Fruit fly (Drosophila melanogaster): ENCODE results near the gene CG14402.

The CG14402 gene

DNA sequence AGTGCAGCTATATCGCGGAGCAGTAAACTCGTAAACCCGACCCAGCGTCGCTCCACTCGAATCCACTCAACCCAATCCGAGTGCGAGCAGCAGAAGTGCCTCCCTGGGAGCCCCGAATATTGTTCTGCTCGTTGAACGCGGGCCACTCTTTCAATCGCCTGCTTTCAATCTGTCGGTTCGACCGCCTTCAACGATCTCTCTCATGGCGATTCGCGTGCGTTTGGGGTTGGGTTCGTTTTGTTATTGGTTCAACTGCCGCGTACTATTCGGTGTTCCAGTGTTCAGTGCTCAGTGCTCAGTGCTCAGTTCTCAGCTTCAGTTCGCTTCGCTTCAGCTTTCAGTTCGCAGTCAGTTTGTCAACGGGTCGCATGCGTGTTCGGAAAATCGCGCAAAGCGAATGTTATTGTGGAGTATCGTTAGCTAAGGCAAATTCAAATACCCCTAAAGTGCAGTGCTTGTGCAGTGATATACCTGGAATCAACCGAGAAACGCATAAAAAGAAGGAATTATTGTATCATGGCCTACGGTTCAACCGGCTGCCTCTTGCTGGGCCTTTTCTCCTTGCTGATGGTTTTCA is 8.6 kb upstream of the CG14402 start, which contains the start of gene CG31676:
TSS of gene CG31676 (plus strand) at position 289 of the 577 bp plus-strand sequence.
- TF ChIP-seq D1 (tag; optimal IDR thresholded peaks at IDR 0.05) (no peak), rn (GFP tag; IDR thresholded peaks at IDR 0.05) (no peak), CG4496 (GFP tag; IDR thresholded peaks at IDR 0.05) (no peak; the same call in 2 of the 3 replicates), CG8301 (tag; optimal IDR thresholded peaks at IDR 0.05) (no peak), CG17806 (tag; optimal IDR thresholded peaks at IDR 0.05) (no peak), gl (tag; optimal IDR thresholded peaks at IDR 0.05) (no peak), Snoo (tag; optimal IDR thresholded peaks at IDR 0.05) (no peak), CG32121 (GFP tag; IDR thresholded peaks at IDR 0.05) (no peak), CG34367 (tag; optimal IDR thresholded peaks at IDR 0.05) (no peak), CG9948 (tag; optimal IDR thresholded peaks at IDR 0.05) (no peak), Ets98B (GFP tag; IDR thresholded peaks at IDR 0.05) (no peak; the same call in 1 of the 2 replicates), CG12605 (GFP tag; IDR thresholded peaks at IDR 0.05) (no peak), fd96Ca (GFP tag; IDR thresholded peaks at IDR 0.05) (no peak), CG15710 (tag; optimal IDR thresholded peaks at IDR 0.05) (no peak), CG10348 (GFP tag; IDR thresholded peaks at IDR 0.05) (no peak), Pif1B (GFP tag; optimal IDR thresholded peaks at IDR 0.05) (no peak), EcR (GFP tag; optimal IDR thresholded peaks at IDR 0.05) (no peak)

- no peak for TF ChIP-seq CG10348 (GFP tag; IDR thresholded peaks at IDR 0.05)
- peak; percentile 61; the same call in 1 of the 3 replicates for TF ChIP-seq CG4496 (GFP tag; IDR thresholded peaks at IDR 0.05)
- TF ChIP-seq CG32121 (GFP tag; IDR thresholded peaks at IDR 0.05) = peak; percentile 66
- peak; percentile 44 for TF ChIP-seq CG14655 (GFP tag; optimal IDR thresholded peaks at IDR 0.05)
- TF ChIP-seq Ets98B (GFP tag; IDR thresholded peaks at IDR 0.05) = peak; percentile 53; the same call in 1 of the 2 replicates
- no peak for TF ChIP-seq CG17806 (tag; optimal IDR thresholded peaks at IDR 0.05)
- TF ChIP-seq CG12605 (GFP tag; IDR thresholded peaks at IDR 0.05) = no peak
- peak; percentile 49 for TF ChIP-seq CG8301 (tag; optimal IDR thresholded peaks at IDR 0.05)
These were observed 4.7 kb upstream of the CG14402 start for dm6 chr2L:20844381-20844780.

DNA sequence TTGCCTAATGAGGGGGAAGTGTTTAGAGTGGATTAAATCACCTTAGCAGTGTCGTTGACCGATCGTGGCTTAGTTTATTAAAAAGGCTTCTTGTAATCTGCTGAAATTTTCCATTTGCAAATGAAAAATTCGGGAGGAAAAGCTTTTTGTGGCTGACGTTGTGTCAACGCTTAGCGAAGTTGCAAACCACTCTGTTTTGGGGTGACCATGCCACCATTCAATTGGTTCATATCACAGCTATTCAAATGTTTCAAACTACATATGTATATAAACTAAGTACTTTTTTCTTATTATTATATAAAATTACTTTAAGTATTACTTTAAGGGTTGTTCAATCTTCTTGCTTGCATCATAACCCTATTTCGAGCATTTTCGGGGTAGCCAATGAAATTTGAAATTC is 2.5 kb downstream of the CG14402 start:
- TF ChIP-seq D1 (tag; optimal IDR thresholded peaks at IDR 0.05) (peak; percentile 58), CG32121 (GFP tag; IDR thresholded peaks at IDR 0.05) (no peak)

- TF ChIP-seq fd96Ca (GFP tag; IDR thresholded peaks at IDR 0.05) (0 out of 3 replicates have a peak, but pooled peaks have one; percentile 12), CG13204 (GFP tag; optimal IDR thresholded peaks at IDR 0.05) (no peak), CG15710 (tag; optimal IDR thresholded peaks at IDR 0.05) (no peak), CG12605 (GFP tag; IDR thresholded peaks at IDR 0.05) (no peak)
These were observed 3.1 kb downstream of the CG14402 start, which contains the start of gene twit for dm6 chr2L:20852092-20852628. Gene twit, plus strand, starts transcription at chr2L:20852578.

DNA sequence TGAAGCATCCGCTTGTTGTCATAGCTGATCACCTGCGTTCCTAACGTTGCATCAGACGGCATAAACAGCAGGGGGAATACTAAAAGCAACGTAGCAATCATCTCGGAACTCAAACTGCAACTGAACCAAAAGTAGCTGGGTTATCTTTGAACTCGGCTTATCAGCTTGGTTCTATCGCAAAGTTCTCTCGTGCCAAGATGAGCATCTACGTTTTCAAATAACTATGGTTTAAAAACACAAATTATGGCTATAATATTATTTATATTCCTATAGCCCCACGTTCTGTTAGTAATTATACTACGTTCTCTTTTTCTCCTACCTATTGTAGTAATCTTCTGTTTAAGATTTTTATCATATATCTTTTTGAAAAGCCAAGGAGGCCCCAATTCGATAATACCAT is 8.7 kb downstream of the CG14402 start, which contains the start of gene CG14400:
TSS of gene CG14400 (minus strand) at position 101 of the 400 bp plus-strand sequence.
- TF ChIP-seq CG4496 (GFP tag; IDR thresholded peaks at IDR 0.05) = no peak

DNA sequence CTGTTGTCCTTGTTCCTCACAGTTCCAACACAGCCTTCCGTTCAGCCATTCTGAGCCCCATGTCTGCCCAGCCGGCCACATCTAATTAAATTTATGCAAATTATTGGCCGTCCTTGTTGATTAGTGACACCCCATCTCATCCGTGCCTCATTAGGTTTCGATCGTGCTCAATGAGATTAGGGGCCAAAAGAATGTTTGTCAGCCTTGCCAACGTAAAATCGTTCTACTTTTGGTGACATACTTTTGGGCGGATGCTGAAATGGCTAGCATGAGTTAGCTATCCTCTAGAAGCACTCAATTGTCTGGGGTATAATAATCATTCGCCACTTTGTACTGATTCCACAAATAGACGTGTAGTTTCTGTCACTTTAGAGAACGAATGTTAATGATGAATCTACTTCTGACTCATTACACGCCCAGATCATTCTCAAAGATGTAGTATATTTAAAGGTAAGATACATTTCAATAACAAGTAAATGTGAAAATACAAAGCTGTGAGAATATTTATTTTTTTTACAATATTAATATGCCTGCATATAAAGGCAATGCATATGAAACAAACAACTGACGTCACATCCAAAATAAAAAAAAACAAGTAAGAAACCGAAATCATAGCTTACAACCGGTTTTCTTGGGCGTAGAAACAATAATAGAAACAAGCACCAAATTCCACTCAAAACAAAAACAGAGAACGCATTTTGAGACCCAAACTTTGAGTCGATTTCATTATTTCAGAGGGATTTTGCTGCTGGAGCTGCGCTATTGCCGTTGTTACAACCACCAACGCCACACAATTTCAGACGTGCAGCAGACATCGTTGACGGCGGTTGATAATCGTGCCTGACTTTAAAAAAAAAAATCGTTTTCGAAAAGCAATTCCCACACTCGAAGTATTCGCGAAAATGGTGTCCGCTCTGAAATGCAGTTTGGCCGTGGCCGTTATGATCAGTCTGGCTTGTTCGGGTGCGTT is 9.6 kb downstream of the CG14402 start, which contains the start of gene bero:
TSS of gene bero (plus strand) at position 325 of the 970 bp plus-strand sequence.
- no peak for TF ChIP-seq Ets98B (GFP tag; IDR thresholded peaks at IDR 0.05)
- TF ChIP-seq CG9948 (tag; optimal IDR thresholded peaks at IDR 0.05) = no peak
- no peak for TF ChIP-seq Pif1B (GFP tag; optimal IDR thresholded peaks at IDR 0.05)
- no peak for TF ChIP-seq CG32121 (GFP tag; IDR thresholded peaks at IDR 0.05)
- TF ChIP-seq CG34367 (tag; optimal IDR thresholded peaks at IDR 0.05) = no peak
- no peak for TF ChIP-seq fd96Ca (GFP tag; IDR thresholded peaks at IDR 0.05)
- TF ChIP-seq CG4496 (GFP tag; IDR thresholded peaks at IDR 0.05) = no peak
- no peak for TF ChIP-seq rn (GFP tag; IDR thresholded peaks at IDR 0.05)

DNA sequence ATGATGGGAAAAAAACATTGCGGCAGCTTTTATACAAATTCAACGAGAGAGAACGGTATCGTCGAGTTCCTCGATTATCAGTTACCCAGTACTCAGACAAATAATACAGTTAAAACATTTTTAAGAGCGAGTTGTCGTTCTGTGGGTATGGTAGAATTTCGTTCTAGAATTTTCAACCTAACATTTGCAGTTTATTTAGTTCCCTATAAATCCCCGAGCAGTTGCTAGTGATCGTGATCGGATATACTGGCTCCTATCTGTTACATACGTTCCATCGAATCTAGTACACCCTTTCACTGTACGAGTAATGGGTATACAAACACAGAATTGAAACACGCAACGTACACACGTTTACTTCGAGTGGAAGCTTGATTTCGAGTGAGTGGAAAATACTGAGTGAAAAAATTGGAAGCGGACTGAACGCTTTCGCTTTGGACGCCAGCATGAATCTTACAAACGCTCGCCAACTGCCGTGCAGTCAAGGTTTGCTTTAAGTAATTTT is 15.7 kb downstream of the CG14402 start, which contains the start of gene CG9338:
TSS of gene CG9338 (plus strand) at position 452 of the 502 bp plus-strand sequence.
- TF ChIP-seq Pif1A (GFP tag; optimal IDR thresholded peaks at IDR 0.05) = peak; percentile 92
- TF ChIP-seq CG32121 (GFP tag; IDR thresholded peaks at IDR 0.05) = peak; percentile 93
- no peak for TF ChIP-seq CG9948 (tag; optimal IDR thresholded peaks at IDR 0.05)
- peak; percentile 50 for TF ChIP-seq D1 (tag; optimal IDR thresholded peaks at IDR 0.05)
- peak; percentile 73; the same call in 1 of the 2 replicates for TF ChIP-seq rn (GFP tag; IDR thresholded peaks at IDR 0.05)
- no peak for TF ChIP-seq CG15710 (tag; optimal IDR thresholded peaks at IDR 0.05)
- peak; percentile 90 for TF ChIP-seq CG4496 (GFP tag; IDR thresholded peaks at IDR 0.05)
- TF ChIP-seq CG8301 (tag; optimal IDR thresholded peaks at IDR 0.05) = peak; percentile 77
- no peak for TF ChIP-seq gl (tag; optimal IDR thresholded peaks at IDR 0.05)
- peak; percentile 92 for TF ChIP-seq fd96Ca (GFP tag; IDR thresholded peaks at IDR 0.05)
- no peak for TF ChIP-seq EcR (GFP tag; optimal IDR thresholded peaks at IDR 0.05)
- no peak for TF ChIP-seq CG17806 (tag; optimal IDR thresholded peaks at IDR 0.05)
- TF ChIP-seq Pif1B (GFP tag; optimal IDR thresholded peaks at IDR 0.05) = peak; percentile 74
- peak; percentile 91 for TF ChIP-seq Ets98B (GFP tag; IDR thresholded peaks at IDR 0.05)
- no peak for TF ChIP-seq Snoo (tag; optimal IDR thresholded peaks at IDR 0.05)
- no peak for TF ChIP-seq CG13204 (GFP tag; optimal IDR thresholded peaks at IDR 0.05)
- 0 out of 2 replicates have a peak, but pooled peaks have one; percentile 32 for TF ChIP-seq CG10348 (GFP tag; IDR thresholded peaks at IDR 0.05)
- peak; percentile 85 for TF ChIP-seq CG8159 (tag; optimal IDR thresholded peaks at IDR 0.05)
- TF ChIP-seq CG34367 (tag; optimal IDR thresholded peaks at IDR 0.05) = no peak
- TF ChIP-seq CG14655 (GFP tag; optimal IDR thresholded peaks at IDR 0.05) = peak; percentile 75
- TF ChIP-seq CG12605 (GFP tag; IDR thresholded peaks at IDR 0.05) = no peak; the same call in 1 of the 2 replicates

Data from whole organism, pupa.